ENCODE assay signal across 5 fruit fly cellular contexts in genomic region chrX:7013320-7014214, dm6.
TF ChIP-seq lines count a peak whose summit lies in the region.

CG3032 (minus strand) TSS chrX:7013881.
CG4593 (plus strand) TSS chrX:7013887.

- TF ChIP-seq CTCF in whole organism, embryonic (GFP tag; optimal IDR thresholded peaks at IDR 0.05; lab: Kevin White, UChicago), result peak; percentile 5

TF ChIP-seq in whole organism, adult, 20 proteins besides CTCF, POLR2A, EP300 and RAD21 (continues in another document):
- TF ChIP-seq CG14711 (tag; optimal IDR thresholded peaks at IDR 0.05; lab: Kevin White, UChicago) (peak; percentile 93), Clk (GFP tag; optimal IDR thresholded peaks at IDR 0.05; lab: Kevin White, UChicago) (no peak), pad (GFP tag; optimal IDR thresholded peaks at IDR 0.05; lab: Kevin White, UChicago) (peak; percentile 66), CG5204 (GFP tag; optimal IDR thresholded peaks at IDR 0.05; lab: Kevin White, UChicago) (peak; percentile 75), bab1 (GFP tag; optimal IDR thresholded peaks at IDR 0.05; lab: Kevin White, UChicago) (peak; percentile 93), kay (GFP tag; lab: Kevin White, UChicago; ENCODE audit: borderline replicate concordance) (peak; percentile 14), CG11617 (GFP tag; optimal IDR thresholded peaks at IDR 0.05; lab: Kevin White, UChicago) (peak; percentile 66), tj (GFP tag; optimal IDR thresholded peaks at IDR 0.05; lab: Kevin White, UChicago) (peak; percentile 53), cic (GFP tag; optimal IDR thresholded peaks at IDR 0.05; lab: Kevin White, UChicago) (no peak), toe (GFP tag; optimal IDR thresholded peaks at IDR 0.05; lab: Kevin White, UChicago) (peak; percentile 63), Hr96 (GFP tag; optimal IDR thresholded peaks at IDR 0.05; lab: Kevin White, UChicago) (peak; percentile 85), Crg-1 (GFP tag; optimal IDR thresholded peaks at IDR 0.05; lab: Kevin White, UChicago) (peak; percentile 76), CG33017 (tag; optimal IDR thresholded peaks at IDR 0.05; lab: Kevin White, UChicago) (peak; percentile 85), CG12768 (GFP tag; optimal IDR thresholded peaks at IDR 0.05; lab: Kevin White, UChicago) (peak; percentile 70), cnc (optimal IDR thresholded peaks at IDR 0.05; lab: Kevin White, UChicago) (no peak), ovo (GFP tag; optimal IDR thresholded peaks at IDR 0.05; lab: Kevin White, UChicago) (peak; percentile 28), CG7101 (tag; optimal IDR thresholded peaks at IDR 0.05; lab: Kevin White, UChicago) (peak; percentile 96), Mnt (GFP tag; optimal IDR thresholded peaks at IDR 0.05; lab: Kevin White, UChicago) (peak; percentile 83)

TF ChIP-seq in whole organism, embryonic, 481 proteins besides CTCF, POLR2A, EP300 and RAD21 (continues in another document):
- TF ChIP-seq knrl (GFP tag; IDR thresholded peaks at IDR 0.05; lab: Robert Waterston, UW; ENCODE audit: partially characterized antibody), result peak; percentile 28; the same call in 1 of the 3 replicates
- peak; percentile 85 for TF ChIP-seq CG12391 (tag; optimal IDR thresholded peaks at IDR 0.05; lab: Kevin White, UChicago)
- TF ChIP-seq MESR4 (GFP tag; optimal IDR thresholded peaks at IDR 0.05; lab: Kevin White, UChicago), result peak; percentile 72
- no peak for TF ChIP-seq CG10274 (GFP tag; optimal IDR thresholded peaks at IDR 0.05; lab: Kevin White, UChicago)
- peak; percentile 87 for TF ChIP-seq CG12769 (tag; optimal IDR thresholded peaks at IDR 0.05; lab: Kevin White, UChicago)
- peak in 1 of 3 experiments; percentile 32 for TF ChIP-seq Stat92E (GFP tag; optimal IDR thresholded peaks at IDR 0.05; lab: Kevin White, UChicago)
- TF ChIP-seq CG3838 (GFP tag; optimal IDR thresholded peaks at IDR 0.05; lab: Kevin White, UChicago), result peak; percentile 34
- peak; percentile 86 for TF ChIP-seq H2.0 (GFP tag; IDR thresholded peaks at IDR 0.05; lab: Robert Waterston, UW)
- TF ChIP-seq Spps (tag; optimal IDR thresholded peaks at IDR 0.05; lab: Kevin White, UChicago), result peak; percentile 17
- TF ChIP-seq btn (GFP tag; optimal IDR thresholded peaks at IDR 0.05; lab: Kevin White, UChicago), result no peak
- peak; percentile 55 for TF ChIP-seq nerfin-1 (tag; optimal IDR thresholded peaks at IDR 0.05; lab: Kevin White, UChicago)
- TF ChIP-seq CG11398 (GFP tag; optimal IDR thresholded peaks at IDR 0.05; lab: Kevin White, UChicago), result peak; percentile 40
- peak; percentile 28; the same call in 1 of the 2 replicates for TF ChIP-seq CG17612 (GFP tag; IDR thresholded peaks at IDR 0.05; lab: Robert Waterston, UW)
- peak; percentile 78 for TF ChIP-seq phol (tag; optimal IDR thresholded peaks at IDR 0.05; lab: Kevin White, UChicago)
- TF ChIP-seq CG12071 (GFP tag; optimal IDR thresholded peaks at IDR 0.05; lab: Kevin White, UChicago), result peak; percentile 70
- TF ChIP-seq CG18764 (GFP tag; optimal IDR thresholded peaks at IDR 0.05; lab: Kevin White, UChicago), result peak; percentile 59
- TF ChIP-seq Dip3 (GFP tag; optimal IDR thresholded peaks at IDR 0.05; lab: Kevin White, UChicago), result peak; percentile 86
- peak; percentile 61 for TF ChIP-seq CG8388 (GFP tag; optimal IDR thresholded peaks at IDR 0.05; lab: Kevin White, UChicago)

TF ChIP-seq in whole organism, prepupa, 60 proteins besides CTCF, POLR2A, EP300 and RAD21 (continues in another document):
- TF ChIP-seq Eip93F (GFP tag; optimal IDR thresholded peaks at IDR 0.05; lab: Kevin White, UChicago), result no peak
- TF ChIP-seq CG11902 (GFP tag; optimal IDR thresholded peaks at IDR 0.05; lab: Kevin White, UChicago), result peak; percentile 83
- peak; percentile 82 for TF ChIP-seq CG4318 (GFP tag; optimal IDR thresholded peaks at IDR 0.05; lab: Kevin White, UChicago)
- TF ChIP-seq svp (GFP tag; lab: Kevin White, UChicago), result peak; percentile 92
- peak; percentile 81 for TF ChIP-seq Eip75B (GFP tag; optimal IDR thresholded peaks at IDR 0.05; lab: Kevin White, UChicago)
- TF ChIP-seq eg (GFP tag; IDR thresholded peaks at IDR 0.05; lab: Robert Waterston, UW), result peak; percentile 98
- TF ChIP-seq dac (GFP tag; optimal IDR thresholded peaks at IDR 0.05; lab: Kevin White, UChicago), result peak; percentile 84
- peak; percentile 97 for TF ChIP-seq Eip78C (GFP tag; lab: Kevin White, UChicago)
- peak; percentile 95 for TF ChIP-seq OdsH (GFP tag; optimal IDR thresholded peaks at IDR 0.05; lab: Kevin White, UChicago)
- peak; percentile 59 for TF ChIP-seq fd59A (GFP tag; optimal IDR thresholded peaks at IDR 0.05; lab: Kevin White, UChicago)
- TF ChIP-seq Gug (GFP tag; IDR thresholded peaks at IDR 0.05; lab: Robert Waterston, UW), result peak; percentile 94
- no peak for TF ChIP-seq CG6854 (GFP tag; optimal IDR thresholded peaks at IDR 0.05; lab: Kevin White, UChicago)
- TF ChIP-seq Met (GFP tag; optimal IDR thresholded peaks at IDR 0.05; lab: Kevin White, UChicago), result peak; percentile 88
- peak; percentile 80 for TF ChIP-seq CG34406 (GFP tag; optimal IDR thresholded peaks at IDR 0.05; lab: Kevin White, UChicago)
- TF ChIP-seq Lpt (GFP tag; optimal IDR thresholded peaks at IDR 0.05; lab: Kevin White, UChicago), result peak; percentile 88
- peak; percentile 88 for TF ChIP-seq CG6792 (GFP tag; optimal IDR thresholded peaks at IDR 0.05; lab: Kevin White, UChicago)
- peak; percentile 81 for TF ChIP-seq CG1621 (tag; optimal IDR thresholded peaks at IDR 0.05; lab: Kevin White, UChicago)
- peak; percentile 9 for TF ChIP-seq fd85E (GFP tag; optimal IDR thresholded peaks at IDR 0.05; lab: Kevin White, UChicago)
- TF ChIP-seq Sox14 (GFP tag; optimal IDR thresholded peaks at IDR 0.05; lab: Kevin White, UChicago), result peak; percentile 94
- peak; percentile 73 for TF ChIP-seq Hr38 (GFP tag; optimal IDR thresholded peaks at IDR 0.05; lab: Kevin White, UChicago)

TF ChIP-seq in whole organism, pupa, 21 proteins besides CTCF, POLR2A, EP300 and RAD21:
- TF ChIP-seq CG10348 (GFP tag; IDR thresholded peaks at IDR 0.05; lab: Robert Waterston, UW) (peak; percentile 92), Pif1A (GFP tag; optimal IDR thresholded peaks at IDR 0.05; lab: Kevin White, UChicago) (peak; percentile 85), Snoo (tag; optimal IDR thresholded peaks at IDR 0.05; lab: Kevin White, UChicago) (peak; percentile 79), fd96Ca (GFP tag; IDR thresholded peaks at IDR 0.05; lab: Robert Waterston, UW) (peak; percentile 91), D1 (tag; optimal IDR thresholded peaks at IDR 0.05; lab: Kevin White, UChicago) (no peak), CG12605 (GFP tag; IDR thresholded peaks at IDR 0.05; lab: Robert Waterston, UW) (peak; percentile 97), CG17806 (tag; optimal IDR thresholded peaks at IDR 0.05; lab: Kevin White, UChicago) (peak; percentile 87), CG15710 (tag; optimal IDR thresholded peaks at IDR 0.05; lab: Kevin White, UChicago) (peak; percentile 84), CG34367 (tag; optimal IDR thresholded peaks at IDR 0.05; lab: Kevin White, UChicago) (peak; percentile 87), EcR (GFP tag; optimal IDR thresholded peaks at IDR 0.05; lab: Kevin White, UChicago) (no peak), CG13204 (GFP tag; optimal IDR thresholded peaks at IDR 0.05; lab: Kevin White, UChicago) (peak; percentile 15), rn (GFP tag; IDR thresholded peaks at IDR 0.05; lab: Robert Waterston, UW) (peak; percentile 93), CG8301 (tag; optimal IDR thresholded peaks at IDR 0.05; lab: Kevin White, UChicago) (peak; percentile 91), CG8159 (tag; optimal IDR thresholded peaks at IDR 0.05; lab: Kevin White, UChicago) (peak; percentile 97), CG9948 (tag; optimal IDR thresholded peaks at IDR 0.05; lab: Kevin White, UChicago) (peak; percentile 82), Pif1B (GFP tag; optimal IDR thresholded peaks at IDR 0.05; lab: Kevin White, UChicago) (peak; percentile 75), CG14655 (GFP tag; optimal IDR thresholded peaks at IDR 0.05; lab: Kevin White, UChicago) (peak; percentile 90), gl (tag; optimal IDR thresholded peaks at IDR 0.05; lab: Kevin White, UChicago) (peak; percentile 31), CG4496 (GFP tag; IDR thresholded peaks at IDR 0.05; lab: Robert Waterston, UW) (peak; percentile 98), Ets98B (GFP tag; IDR thresholded peaks at IDR 0.05; lab: Robert Waterston, UW) (peak; percentile 98), CG32121 (GFP tag; IDR thresholded peaks at IDR 0.05; lab: Robert Waterston, UW) (peak; percentile 96)
TF ChIP-seq in whole organism, pupa: peak in this region for 19.

TF ChIP-seq in whole organism, wandering third instar larva, 38 proteins besides CTCF, POLR2A, EP300 and RAD21 (continues in another document):
- TF ChIP-seq brk (GFP tag; optimal IDR thresholded peaks at IDR 0.05; lab: Kevin White, UChicago) (peak; percentile 49), CG9705 (GFP tag; optimal IDR thresholded peaks at IDR 0.05; lab: Kevin White, UChicago) (peak; percentile 7), tai (GFP tag; optimal IDR thresholded peaks at IDR 0.05; lab: Kevin White, UChicago) (peak; percentile 76), Mio (GFP tag; optimal IDR thresholded peaks at IDR 0.05; lab: Kevin White, UChicago) (peak; percentile 56), rgr (GFP tag; optimal IDR thresholded peaks at IDR 0.05; lab: Kevin White, UChicago) (peak; percentile 91), pan (optimal IDR thresholded peaks at IDR 0.05; lab: Kevin White, UChicago) (no peak), Hnf4 (GFP tag; optimal IDR thresholded peaks at IDR 0.05; lab: Kevin White, UChicago) (peak; percentile 87), Myc (optimal IDR thresholded peaks at IDR 0.05; lab: Kevin White, UChicago) (no peak), Vsx2 (GFP tag; optimal IDR thresholded peaks at IDR 0.05; lab: Kevin White, UChicago; ENCODE audit: partially characterized antibody) (no peak), N (GFP tag; optimal IDR thresholded peaks at IDR 0.05; lab: Kevin White, UChicago) (no peak), jim (GFP tag; optimal IDR thresholded peaks at IDR 0.05; lab: Kevin White, UChicago) (no peak), br (GFP tag; optimal IDR thresholded peaks at IDR 0.05; lab: Kevin White, UChicago) (peak; percentile 71), Sp1 (GFP tag; optimal IDR thresholded peaks at IDR 0.05; lab: Kevin White, UChicago) (peak; percentile 77), dl (GFP tag; optimal IDR thresholded peaks at IDR 0.05; lab: Kevin White, UChicago; ENCODE audit: insufficient read depth in 1 of 2, partially characterized antibody in 2 of 2) (no peak), Hr83 (GFP tag; optimal IDR thresholded peaks at IDR 0.05; lab: Kevin White, UChicago; ENCODE audit: poor library complexity, severe bottlenecking) (peak; percentile 56), sage (GFP tag; optimal IDR thresholded peaks at IDR 0.05; lab: Kevin White, UChicago) (peak; percentile 81), ey (GFP tag; optimal IDR thresholded peaks at IDR 0.05; lab: Kevin White, UChicago) (peak; percentile 85), h (GFP tag; optimal IDR thresholded peaks at IDR 0.05; lab: Kevin White, UChicago) (peak; percentile 85), Dfd (GFP tag; optimal IDR thresholded peaks at IDR 0.05; lab: Kevin White, UChicago) (no peak), foxo (GFP tag; optimal IDR thresholded peaks at IDR 0.05; lab: Kevin White, UChicago) (peak; percentile 6 to 88), psq (GFP tag; optimal IDR thresholded peaks at IDR 0.05; lab: Kevin White, UChicago) (peak; percentile 73), fru (GFP tag; optimal IDR thresholded peaks at IDR 0.05; lab: Kevin White, UChicago) (peak; percentile 82)
